Worm (Caenorhabditis elegans): ENCODE data around the gene srg-22.

ce11 chrII:3062222-3062621 lies 31.0 kb downstream of the srg-22 start:
- TF ChIP-seq W03F9.2 (tag; optimal IDR thresholded peaks at IDR 0.05) (no peak), dao-5 (tag; optimal IDR thresholded peaks at IDR 0.05) (peak; percentile 28), him-1 (tag; optimal IDR thresholded peaks at IDR 0.05) (no peak)
